Worm (Caenorhabditis elegans) whole organism, young adult: ENCODE results near the gene sre-27.

Experiments
- F39B2.1 ChIP-seq: fragments of 200-800 bp; sonication (Bioruptor generic); IDR thresholded peaks from 2 replicates; pipeline ENCODE4 v1.3.6; 2022; ENCODE audit warnings: missing genetic modification reagents, missing genetic modification characterization, missing compliant biosample characterization
- akir-1 ChIP-seq: fragments of 200-800 bp; sonication (Bioruptor generic); optimal IDR thresholded peaks from 2 replicates; lab custom pipeline; 2018; ENCODE audit warnings: mild to moderate bottlenecking, missing genetic modification characterization, moderate library complexity, missing compliant biosample characterization
- ama-1 ChIP-seq, 3 experiments: fragments of 150-350 bp in 1 of 3; sonication (generic microtip) in 2 of 3; optimal IDR thresholded peaks; 2 replicates each; lab custom pipeline; 2014 to 2018; ENCODE audit warnings: missing biosample characterization in 2 of 3, missing genetic modification characterization in 2 of 3, missing genetic modification reagents in 2 of 3
- attf-6 ChIP-seq: fragments of 200-800 bp; sonication (Bioruptor generic); IDR thresholded peaks from 2 replicates; pipeline ENCODE4 v1.3.6; 2022; ENCODE audit warnings: missing genetic modification reagents, missing genetic modification characterization, missing compliant biosample characterization
- dpff-1 ChIP-seq: sonication (generic microtip); optimal IDR thresholded peaks from 2 replicates; lab custom pipeline; 2017; ENCODE audit warnings: mild to moderate bottlenecking, missing genetic modification characterization, missing compliant biosample characterization
- egl-44 ChIP-seq: fragments of 200-800 bp; sonication (Bioruptor generic); IDR thresholded peaks from 2 replicates; pipeline ENCODE4 v1.3.6; 2022; ENCODE audit warnings: missing genetic modification reagents, missing genetic modification characterization, missing compliant biosample characterization
- lin-35 ChIP-seq, 3 experiments: fragments of 150-350 bp in 2 of 3; sonication (generic microtip) in 1 of 3; optimal IDR thresholded peaks; 2 replicates each; lab custom pipeline; 2014 to 2018; ENCODE audit warnings: missing biosample characterization in 3 of 3, missing genetic modification characterization in 3 of 3, missing genetic modification reagents in 3 of 3
- nfya-1 ChIP-seq: sonication (generic microtip); optimal IDR thresholded peaks from 2 replicates; lab custom pipeline; 2017; ENCODE audit warnings: antibody characterized with exemption, missing compliant biosample characterization, missing genetic modification characterization, borderline replicate concordance; ENCODE audit not compliant: insufficient read depth
- rpc-1 ChIP-seq, 2 experiments: fragments of 150-350 bp in 1 of 2; sonication (generic microtip) in 1 of 2; optimal IDR thresholded peaks; 2 replicates each; lab custom pipeline; 2014 to 2018; ENCODE audit warnings: missing biosample characterization in 1 of 2, missing genetic modification characterization in 1 of 2, missing genetic modification reagents in 1 of 2, missing genotype in 1 of 2
- sea-2 ChIP-seq: fragments of 200-800 bp; sonication (Bioruptor generic); IDR thresholded peaks from 2 replicates; pipeline ENCODE4 v1.3.6; 2022; ENCODE audit warnings: missing genetic modification characterization, missing compliant biosample characterization
- tlf-1 ChIP-seq: fragments of 200-800 bp; sonication (Bioruptor generic); optimal IDR thresholded peaks from 2 replicates; lab custom pipeline; 2018; ENCODE audit warnings: mild to moderate bottlenecking, missing genetic modification characterization, missing compliant biosample characterization
- zfh-2 ChIP-seq: fragments of 200-800 bp; sonication (Bioruptor generic); conservative IDR thresholded peaks from 2 replicates; pipeline ENCODE4 v1.3.6; 2022; ENCODE audit warnings: missing genetic modification reagents, missing genetic modification characterization, missing compliant biosample characterization

DNA sequence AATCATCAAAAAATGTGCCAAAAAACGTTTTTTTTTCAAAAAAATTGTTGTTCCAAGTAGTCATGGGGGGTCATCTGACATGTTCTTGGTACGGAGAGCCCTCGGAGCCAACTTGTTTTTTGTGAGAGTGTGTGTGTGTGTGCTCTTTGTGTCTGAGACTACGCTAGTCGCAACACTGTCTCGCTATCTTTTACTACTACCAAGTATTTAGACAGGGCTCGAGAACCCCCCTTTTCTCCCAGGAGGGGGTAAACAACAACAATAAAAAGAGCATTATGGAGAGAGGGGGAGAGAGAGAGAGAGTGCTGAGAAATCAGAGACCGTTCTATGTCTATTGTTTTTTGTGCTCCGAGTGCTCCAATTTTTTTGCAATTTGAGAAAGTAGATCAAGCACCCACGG is 38.6 kb downstream of the sre-27 start:
- TF ChIP-seq dpff-1 (tag; lab: Kevin White, UChicago) (no peak), akir-1 (no peak), F39B2.1 (no peak), sea-2 (GFP tag; lab: Robert Waterston, UW) (no peak), ama-1 (optimal IDR thresholded peaks at IDR 0.05; lab: Kevin White, UChicago) (no peak), ama-1 (GFP tag; optimal IDR thresholded peaks at IDR 0.05; lab: Kevin White, UChicago) (no peak), egl-44 (GFP tag; lab: Robert Waterston, UW) (no peak), zfh-2 (GFP tag; lab: Robert Waterston, UW) (no peak), tlf-1 (GFP tag; lab: Kevin White, UChicago) (no peak), lin-35 (GFP tag; optimal IDR thresholded peaks at IDR 0.05; lab: Kevin White, UChicago) (no peak), rpc-1 (optimal IDR thresholded peaks at IDR 0.05; lab: Kevin White, UChicago) (no peak), rpc-1 (tag; optimal IDR thresholded peaks at IDR 0.05; lab: Kevin White, UChicago) (no peak), nfya-1 (no peak), attf-6 (GFP tag; lab: Robert Waterston, UW) (no peak)
